Worm (Caenorhabditis elegans) whole organism, L4/young adult: Measurements from ENCODE around the gene T02H6.7.

Experiments used
- W03F9.2 ChIP-seq: fragments of 150-350 bp; optimal IDR thresholded peaks from 2 replicates; lab custom pipeline; 2014; ENCODE audit warnings: missing biosample characterization, missing genetic modification characterization
- dao-5 ChIP-seq: sonication (generic microtip); optimal IDR thresholded peaks from 2 replicates; lab custom pipeline; 2016; ENCODE audit warnings: missing genotype, missing genetic modification characterization, moderate library complexity, missing compliant biosample characterization
- him-1 ChIP-seq: sonication (generic microtip); optimal IDR thresholded peaks from 2 replicates; lab custom pipeline; 2016; ENCODE audit warnings: missing genotype, missing genetic modification reagents, missing genetic modification characterization, missing compliant biosample characterization

DNA sequence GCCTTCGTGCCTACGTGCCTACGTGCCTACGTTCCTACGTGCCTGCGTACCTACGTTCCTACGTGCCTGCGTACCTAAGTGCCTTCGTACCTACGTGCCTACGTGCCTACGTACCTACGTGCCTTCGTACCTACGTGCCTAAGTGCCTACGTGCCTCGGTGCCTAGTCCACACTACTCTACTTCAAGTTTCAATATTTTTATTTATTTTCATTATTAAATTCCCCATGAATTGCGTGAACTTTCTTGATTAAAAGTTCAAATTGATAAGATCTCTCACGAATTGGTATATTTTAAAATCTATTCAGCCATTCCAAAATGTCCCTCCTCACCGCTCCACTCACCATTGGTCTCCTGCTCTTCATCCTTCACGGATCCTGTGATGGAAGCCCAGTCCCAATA, 8.3 kb upstream of the T02H6.7 start, which contains the start of gene Y39F10C.3:
- no peak for TF ChIP-seq dao-5 (tag; lab: Kevin White, UChicago)
- TF ChIP-seq W03F9.2 (tag; lab: Kevin White, UChicago), result no peak
- no peak for TF ChIP-seq him-1 (tag; lab: Kevin White, UChicago)
